Worm (Caenorhabditis elegans) whole organism, L4 larva: ENCODE measurements around the gene B0212.3.

Experiments
- F26F4.8 ChIP-seq: fragments of 200-800 bp; sonication (Bioruptor generic); conservative IDR thresholded peaks from 2 replicates; pipeline ENCODE4 v1.3.6; 2022; ENCODE audit warnings: missing genetic modification characterization, missing compliant biosample characterization
- F44E2.7 ChIP-seq: fragments of 200-800 bp; sonication (Bioruptor generic); IDR thresholded peaks from 2 replicates; pipeline ENCODE4 v2.1.2; 2022; ENCODE audit warnings: missing genetic modification characterization, missing compliant biosample characterization
- T20F7.1 ChIP-seq: fragments of 200-800 bp; sonication (Bioruptor generic); optimal IDR thresholded peaks from 2 replicates; lab custom pipeline; 2018; ENCODE audit warnings: mild to moderate bottlenecking, missing genetic modification characterization, missing compliant biosample characterization
- T26A8.4 ChIP-seq: fragments of 200-800 bp; sonication (Bioruptor generic); IDR thresholded peaks from 2 replicates; pipeline ENCODE4 v1.3.6; 2022; ENCODE audit warnings: missing genetic modification characterization, missing compliant biosample characterization
- Y48G9A.11 ChIP-seq: fragments of 200-800 bp; sonication (Bioruptor generic); IDR thresholded peaks from 2 replicates; pipeline ENCODE4 v1.3.6; 2022; ENCODE audit warnings: missing genetic modification reagents, missing genetic modification characterization, missing compliant biosample characterization
- ZK546.5 ChIP-seq, 2 experiments: sonication (generic microtip); optimal IDR thresholded peaks; 2 replicates each; lab custom pipeline; 2017; ENCODE audit warnings: missing biosample characterization in 2 of 2, missing genetic modification characterization in 2 of 2
- aha-1 ChIP-seq: fragments of 150-350 bp; peaks from one replicate; lab custom pipeline; 2014; ENCODE audit warnings: missing biosample characterization, missing genetic modification characterization
- ceh-28 ChIP-seq: fragments of 150-350 bp; optimal IDR thresholded peaks from 2 replicates; lab custom pipeline; 2014; ENCODE audit warnings: missing biosample characterization, missing genetic modification reagents, missing genetic modification characterization
- ceh-44 ChIP-seq: fragments of 200-800 bp; sonication (Bioruptor generic); IDR thresholded peaks from 2 replicates; pipeline ENCODE4 v1.3.6; 2022; ENCODE audit warnings: missing genetic modification reagents, missing genetic modification characterization, missing compliant biosample characterization
- ceh-62 ChIP-seq: sonication (generic microtip); optimal IDR thresholded peaks from 2 replicates; lab custom pipeline; 2017; ENCODE audit warnings: missing biosample characterization, missing genetic modification characterization
- daf-8 ChIP-seq: fragments of 200-800 bp; sonication (Bioruptor generic); IDR thresholded peaks from 2 replicates; pipeline ENCODE4 v1.3.6; 2022; ENCODE audit warnings: missing genetic modification characterization, missing compliant biosample characterization
- dmd-6 ChIP-seq: fragments of 200-800 bp; sonication (Bioruptor generic); IDR thresholded peaks from 2 replicates; pipeline ENCODE4 v1.3.6; 2022; ENCODE audit warnings: missing genetic modification reagents, missing genetic modification characterization, missing compliant biosample characterization
- dpl-1 ChIP-seq: fragments of 150-350 bp; optimal IDR thresholded peaks from 2 replicates; lab custom pipeline; 2014; ENCODE audit warnings: missing biosample characterization, missing genetic modification reagents, missing genetic modification characterization
- dve-1 ChIP-seq: sonication (generic microtip); optimal IDR thresholded peaks from 2 replicates; lab custom pipeline; 2017; ENCODE audit warnings: antibody characterized with exemption, mild to moderate bottlenecking, missing genetic modification characterization, missing compliant biosample characterization; ENCODE audit not compliant: insufficient read depth
- gei-8 ChIP-seq: fragments of 200-800 bp; sonication (Bioruptor generic); optimal IDR thresholded peaks from 2 replicates; lab custom pipeline; 2018; ENCODE audit warnings: mild to moderate bottlenecking, missing genetic modification characterization, missing compliant biosample characterization
- hlh-30 ChIP-seq: sonication (generic microtip); optimal IDR thresholded peaks from 2 replicates; lab custom pipeline; 2017; ENCODE audit warnings: antibody characterized with exemption, mild to moderate bottlenecking, missing genetic modification characterization, missing compliant biosample characterization; ENCODE audit not compliant: insufficient read depth
- hmg-1.1 ChIP-seq: fragments of 200-800 bp; sonication (Bioruptor generic); IDR thresholded peaks from 2 replicates; pipeline ENCODE4 v1.3.6; 2022; ENCODE audit warnings: missing genetic modification reagents, missing genetic modification characterization, missing compliant biosample characterization
- jun-1 ChIP-seq: fragments of 150-350 bp; optimal IDR thresholded peaks from 2 replicates; lab custom pipeline; 2014; ENCODE audit warnings: missing biosample characterization, missing genetic modification reagents, missing genetic modification characterization
- lin-15B ChIP-seq: fragments of 150-350 bp; sonication (generic microtip); optimal IDR thresholded peaks from 3 replicates; lab custom pipeline; 2014; ENCODE audit warnings: missing biosample characterization, missing genetic modification characterization
- lin-29 ChIP-seq: fragments of 200-800 bp; sonication (Bioruptor generic); IDR thresholded peaks from 2 replicates; pipeline ENCODE4 v1.3.6; 2022; ENCODE audit warnings: missing genetic modification reagents, missing genetic modification characterization, missing compliant biosample characterization
- lin-38 ChIP-seq: fragments of 200-800 bp; sonication (Bioruptor generic); IDR thresholded peaks from 2 replicates; pipeline ENCODE4 v1.3.6; 2022; ENCODE audit warnings: missing genetic modification reagents, missing genetic modification characterization, missing compliant biosample characterization
- lsy-2 ChIP-seq, 2 experiments: fragments of 150-350 bp in 1 of 2; sonication (generic microtip) in 1 of 2; optimal IDR thresholded peaks; 2 replicates each; lab custom pipeline; 2014 to 2017; ENCODE audit warnings: missing biosample characterization in 2 of 2, missing genetic modification characterization in 2 of 2
- madf-5 ChIP-seq, 2 experiments: fragments of 200-800 bp; sonication (Bioruptor generic); IDR thresholded peaks; 2 replicates each; pipeline ENCODE4 v1.3.6; 2022; ENCODE audit warnings: missing compliant biosample characterization in 2 of 2, missing genetic modification characterization in 2 of 2
- mdl-1 ChIP-seq, 2 experiments: fragments of 150-350 bp in 1 of 2; sonication (generic microtip) in 1 of 2; optimal IDR thresholded peaks; 2 replicates each; lab custom pipeline; 2014 to 2017; ENCODE audit warnings: missing biosample characterization in 2 of 2, missing genetic modification characterization in 2 of 2
- mep-1 ChIP-seq: fragments of 150-350 bp; sonication (generic microtip); optimal IDR thresholded peaks from 3 replicates; lab custom pipeline; 2014; ENCODE audit warnings: missing biosample characterization, missing genetic modification characterization
- mes-2 ChIP-seq: sonication (generic microtip); optimal IDR thresholded peaks from 2 replicates; lab custom pipeline; 2016; ENCODE audit warnings: missing genotype, mild to moderate bottlenecking, missing genetic modification characterization, missing compliant biosample characterization; ENCODE audit not compliant: poor library complexity, severe bottlenecking
- mxl-3 ChIP-seq: fragments of 200-800 bp; sonication (Bioruptor generic); optimal IDR thresholded peaks from 2 replicates; lab custom pipeline; 2018; ENCODE audit warnings: mild to moderate bottlenecking, missing genetic modification characterization, missing compliant biosample characterization
- nhr-111 ChIP-seq: fragments of 200-800 bp; sonication (Bioruptor generic); optimal IDR thresholded peaks from 2 replicates; lab custom pipeline; 2018; ENCODE audit warnings: mild to moderate bottlenecking, missing genetic modification characterization, missing compliant biosample characterization
- nhr-28 ChIP-seq: fragments of 150-350 bp; optimal IDR thresholded peaks from 2 replicates; lab custom pipeline; 2014; ENCODE audit warnings: missing biosample characterization, missing genetic modification characterization
- nhr-41 ChIP-seq: fragments of 200-800 bp; sonication (Bioruptor generic); IDR thresholded peaks from 2 replicates; pipeline ENCODE4 v1.3.6; 2022; ENCODE audit warnings: missing genetic modification reagents, missing genetic modification characterization, missing compliant biosample characterization
- nhr-42 ChIP-seq: fragments of 200-800 bp; sonication (Bioruptor generic); IDR thresholded peaks from 2 replicates; pipeline ENCODE4 v1.3.6; 2022; ENCODE audit warnings: missing genetic modification characterization, missing compliant biosample characterization
- nhr-76 ChIP-seq: fragments of 150-350 bp; optimal IDR thresholded peaks from 2 replicates; lab custom pipeline; 2014; ENCODE audit warnings: missing biosample characterization, missing genetic modification characterization
- pha-4 ChIP-seq, 2 experiments: fragments of 150-350 bp in 1 of 2; fragments of 200-800 bp in 1 of 2; sonication (Bioruptor generic) in 1 of 2; IDR thresholded peaks in 1 of 2; optimal IDR thresholded peaks in 1 of 2; 2 replicates each; pipeline versions ENCODE4 v1.3.6 to Lab custom; 2014 to 2022; ENCODE audit warnings: missing genetic modification characterization in 2 of 2, missing genetic modification reagents in 2 of 2, missing biosample characterization in 1 of 2, missing compliant biosample characterization in 1 of 2
- php-3 ChIP-seq: fragments of 200-800 bp; sonication (Bioruptor generic); IDR thresholded peaks from 2 replicates; pipeline ENCODE4 v1.3.6; 2022; ENCODE audit warnings: missing genetic modification reagents, missing genetic modification characterization, missing compliant biosample characterization
- rbr-2 ChIP-seq: sonication (generic microtip); optimal IDR thresholded peaks from 2 replicates; lab custom pipeline; 2016; ENCODE audit warnings: missing genotype, missing genetic modification characterization, missing compliant biosample characterization
- saeg-2 ChIP-seq: fragments of 200-800 bp; sonication (Bioruptor generic); IDR thresholded peaks from 2 replicates; pipeline ENCODE4 v1.3.6; 2022; ENCODE audit warnings: missing genetic modification reagents, missing genetic modification characterization, missing compliant biosample characterization
- set-16 ChIP-seq: fragments of 200-800 bp; sonication (Bioruptor generic); IDR thresholded peaks from 2 replicates; pipeline ENCODE4 v1.3.6; 2022; ENCODE audit warnings: missing genetic modification reagents, missing genetic modification characterization, missing compliant biosample characterization
- spr-1 ChIP-seq: sonication (generic microtip); optimal IDR thresholded peaks from 2 replicates; lab custom pipeline; 2016; ENCODE audit warnings: mild to moderate bottlenecking, missing genetic modification characterization, missing compliant biosample characterization
- unc-130 ChIP-seq: sonication (generic microtip); optimal IDR thresholded peaks from 2 replicates; lab custom pipeline; 2016; ENCODE audit warnings: missing genetic modification reagents, missing genetic modification characterization, missing compliant biosample characterization
- unc-39 ChIP-seq: sonication (generic microtip); optimal IDR thresholded peaks from 2 replicates; lab custom pipeline; 2017; ENCODE audit warnings: missing biosample characterization, missing genetic modification characterization
- zfp-3 ChIP-seq: fragments of 200-800 bp; sonication (Bioruptor generic); conservative IDR thresholded peaks from 2 replicates; pipeline ENCODE4 v1.3.6; 2022; ENCODE audit warnings: missing genetic modification reagents, missing genetic modification characterization, missing compliant biosample characterization
- ztf-7 ChIP-seq: fragments of 150-350 bp; optimal IDR thresholded peaks from 2 replicates; lab custom pipeline; 2014; ENCODE audit warnings: missing biosample characterization, missing genetic modification characterization

Gene B0212.3

DNA sequence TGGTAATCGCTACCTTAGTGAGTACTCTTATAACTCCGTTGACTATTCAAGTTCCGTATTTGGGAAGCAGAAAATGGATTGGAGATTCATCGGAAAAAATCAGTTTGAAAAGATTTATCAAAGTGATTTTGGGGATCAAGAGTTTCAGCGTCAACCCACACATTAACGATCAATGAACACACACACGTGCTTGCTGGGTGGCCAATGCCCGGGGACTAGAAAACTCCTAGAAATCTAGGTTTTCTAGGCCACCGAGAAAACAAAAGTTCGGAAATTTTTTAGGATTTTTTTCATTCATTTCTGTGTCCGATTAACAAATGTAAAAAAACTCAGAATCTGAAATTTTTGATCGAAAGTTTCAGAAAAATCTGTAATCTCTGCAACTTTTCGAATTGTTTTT lies 34.0 kb upstream of the B0212.3 start (continued):
- TF ChIP-seq Y48G9A.11 (GFP tag; lab: Robert Waterston, UW) (peak; percentile 32; the same call in 1 of the 2 replicates), T20F7.1 (GFP tag; lab: Kevin White, UChicago) (no peak), unc-39 (no peak), unc-130 (GFP tag; lab: Kevin White, UChicago) (no peak), mep-1 (no peak), zfp-3 (GFP tag; lab: Robert Waterston, UW) (no peak), mes-2 (peak; percentile 67), ztf-7 (tag; lab: Kevin White, UChicago) (no peak), nhr-76 (tag; lab: Kevin White, UChicago) (no peak), mxl-3 (GFP tag; lab: Kevin White, UChicago) (peak; percentile 42), nhr-42 (no peak), lin-29 (GFP tag; lab: Robert Waterston, UW) (no peak)

DNA sequence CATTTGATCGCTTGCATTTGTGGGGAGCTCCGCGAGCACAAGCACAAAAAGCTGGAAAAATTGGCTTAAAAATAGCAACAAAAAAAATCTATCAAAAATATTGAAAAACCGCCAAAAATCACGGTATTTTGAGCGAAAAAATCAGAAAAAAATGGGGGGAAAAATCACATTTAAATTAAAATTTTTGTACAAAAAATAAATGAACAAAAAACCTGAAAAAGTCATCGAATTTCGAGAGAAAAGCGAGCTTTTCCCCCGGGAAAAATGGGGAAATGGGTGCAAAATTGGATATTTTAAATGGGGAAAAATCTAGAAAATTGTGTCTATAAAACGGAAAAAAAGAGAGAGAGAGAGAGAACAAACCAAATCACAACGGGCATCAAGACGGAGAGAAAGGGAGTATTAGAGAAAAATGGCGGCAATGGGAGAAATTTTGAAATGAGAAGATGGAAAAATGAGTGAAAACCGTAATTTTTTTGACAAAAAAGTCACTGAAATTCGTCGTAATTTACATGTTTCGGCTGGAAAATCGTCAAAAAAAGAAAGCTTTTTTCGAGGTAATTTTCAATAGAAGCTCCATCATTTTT lies 30.4 kb upstream of the B0212.3 start, which contains the start of gene ced-10:
Gene ced-10 (minus strand): TSS at position 51 of the 587 bp plus-strand sequence.
- TF ChIP-seq madf-5 (GFP tag; IDR thresholded peaks at IDR 0.05; lab: Robert Waterston, UW) (no peak), spr-1 (tag; lab: Kevin White, UChicago) (no peak), lin-15B (tag; lab: Kevin White, UChicago) (no peak), lin-29 (GFP tag; lab: Robert Waterston, UW) (no peak), php-3 (GFP tag; lab: Robert Waterston, UW) (no peak), pha-4 (GFP tag; IDR thresholded peaks at IDR 0.05; lab: Robert Waterston, UW) (no peak), pha-4 (tag; optimal IDR thresholded peaks at IDR 0.05; lab: Kevin White, UChicago) (no peak), unc-130 (GFP tag; lab: Kevin White, UChicago) (no peak), jun-1 (tag; lab: Kevin White, UChicago) (no peak), daf-8 (GFP tag; lab: Robert Waterston, UW) (no peak), ceh-44 (no peak), nhr-41 (no peak), ceh-62 (tag; lab: Kevin White, UChicago) (no peak), ZK546.5 (tag; optimal IDR thresholded peaks at IDR 0.05; lab: Kevin White, UChicago) (no peak), hmg-1.1 (no peak)

DNA sequence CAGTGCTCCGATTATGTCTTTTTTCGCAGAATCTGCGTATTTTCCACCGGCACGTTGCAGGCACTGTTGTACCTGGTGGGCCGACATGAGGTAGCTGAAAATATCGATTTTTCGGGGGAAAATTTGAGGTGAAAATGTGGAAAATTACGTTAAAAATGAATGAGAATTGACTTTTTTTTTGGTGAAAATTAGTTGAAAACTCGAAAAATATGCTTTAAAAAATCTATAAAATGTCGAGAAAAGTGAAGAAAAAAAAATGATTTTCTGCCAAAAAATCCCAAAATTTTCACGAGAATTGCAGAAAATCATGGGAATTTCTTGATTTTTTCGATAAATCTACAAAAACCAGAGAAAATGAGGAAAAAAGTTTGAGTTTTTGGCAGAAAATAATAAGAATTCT lies 25.5 kb upstream of the B0212.3 start, which contains the start of gene tsg-101:
Gene tsg-101 (minus strand): TSS at position 101 of the 400 bp plus-strand sequence.
- TF ChIP-seq F26F4.8 (GFP tag; lab: Robert Waterston, UW) = no peak
- TF ChIP-seq aha-1 (tag; lab: Kevin White, UChicago) = peak; percentile 48
- TF ChIP-seq saeg-2 (GFP tag; lab: Robert Waterston, UW) = no peak
- no peak for TF ChIP-seq gei-8 (GFP tag; lab: Kevin White, UChicago)
- TF ChIP-seq nhr-111 (GFP tag; lab: Kevin White, UChicago) = no peak

DNA sequence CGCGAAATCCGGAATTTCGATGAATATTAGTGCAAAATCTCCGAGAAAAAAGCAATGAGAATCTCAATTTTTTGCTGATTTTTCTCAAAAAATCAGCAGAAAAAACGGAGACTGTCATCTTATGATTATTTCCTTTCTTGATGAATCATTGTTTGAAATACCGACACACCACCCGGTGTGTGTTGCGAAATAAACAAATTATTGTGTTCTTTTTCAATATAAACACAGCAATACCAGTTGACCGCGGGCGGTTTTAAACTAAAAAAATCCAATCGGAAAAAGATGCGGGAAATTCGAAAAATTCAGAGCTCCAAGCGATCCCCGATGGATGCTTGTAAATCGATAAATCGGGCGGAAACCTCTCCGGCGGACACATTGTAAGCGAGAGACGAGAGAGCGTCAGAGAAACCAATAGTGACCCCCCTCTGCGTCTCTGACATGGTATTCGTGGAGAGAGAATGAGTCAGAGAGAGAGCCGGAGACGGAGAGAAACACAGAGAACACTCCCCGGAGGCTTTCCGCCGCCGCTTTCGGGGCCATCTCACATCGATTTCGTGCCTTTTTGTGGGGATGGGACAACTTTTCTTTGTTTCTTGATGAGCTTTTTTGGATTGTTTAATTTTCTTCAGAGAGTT lies 24.4 kb upstream of the B0212.3 start:
- TF ChIP-seq dmd-6 (GFP tag; lab: Robert Waterston, UW) = peak; percentile 36; the same call in 1 of the 2 replicates
- TF ChIP-seq spr-1 (tag; lab: Kevin White, UChicago) = no peak
- peak; percentile 42 for TF ChIP-seq dpl-1 (GFP tag; lab: Kevin White, UChicago)
- TF ChIP-seq ceh-44 = 0 out of 2 replicates have a peak, but pooled peaks have one; percentile 6
- peak; percentile 74 for TF ChIP-seq set-16
- TF ChIP-seq F44E2.7 (GFP tag; lab: Robert Waterston, UW) = no peak
- no peak for TF ChIP-seq zfp-3 (GFP tag; lab: Robert Waterston, UW)
- peak; percentile 50 for TF ChIP-seq ceh-28 (tag; lab: Kevin White, UChicago)
- peak; percentile 48; the same call in 1 of the 2 replicates for TF ChIP-seq lin-38
- TF ChIP-seq T26A8.4 (GFP tag; lab: Robert Waterston, UW) = 0 out of 2 replicates have a peak, but pooled peaks have one; percentile 12
- peak; percentile 43 for TF ChIP-seq mxl-3 (GFP tag; lab: Kevin White, UChicago)
- peak; percentile 60 for TF ChIP-seq hlh-30 (tag; lab: Kevin White, UChicago)
- no peak for TF ChIP-seq lin-15B (tag; lab: Kevin White, UChicago)
- no peak for TF ChIP-seq ztf-7 (tag; lab: Kevin White, UChicago)
- peak in 1 of 2 experiments; percentile 13 for TF ChIP-seq mdl-1 (tag; optimal IDR thresholded peaks at IDR 0.05; lab: Kevin White, UChicago)
- no peak for TF ChIP-seq unc-39
- TF ChIP-seq mes-2 = peak; percentile 68
- TF ChIP-seq lsy-2 (tag; optimal IDR thresholded peaks at IDR 0.05; lab: Kevin White, UChicago) = peak in 1 of 2 experiments; percentile 64
- peak; percentile 78 for TF ChIP-seq hmg-1.1
- TF ChIP-seq rbr-2 (tag; lab: Kevin White, UChicago) = peak; percentile 63
- TF ChIP-seq nhr-28 = peak; percentile 18
- peak; percentile 48 for TF ChIP-seq dve-1 (tag; lab: Kevin White, UChicago)
